Fruit fly (Drosophila melanogaster): ENCODE results near the gene CG2246.
A peak's percentile ranks its signal among the peaks of the same experiment; 100 is the strongest.

Gene CG2246

dm6 chr3R:30643240-30643639 is 42.0 kb upstream of the CG2246 start (continued):
- TF ChIP-seq CG7556 (GFP tag; optimal IDR thresholded peaks at IDR 0.05) (peak; percentile 8), ttk (GFP tag; IDR thresholded peaks at IDR 0.05) (0 out of 2 replicates have a peak, but pooled peaks have one; percentile 34), CG2678 (tag; optimal IDR thresholded peaks at IDR 0.05) (no peak), D19A (tag; optimal IDR thresholded peaks at IDR 0.05) (no peak), Lpt (GFP tag; optimal IDR thresholded peaks at IDR 0.05) (no peak), tgo (GFP tag; IDR thresholded peaks at IDR 0.05) (peak; percentile 34; the same call in 2 of the 3 replicates), CG31224 (GFP tag; IDR thresholded peaks at IDR 0.05) (0 out of 2 replicates have a peak, but pooled peaks have one; percentile 7), peb (GFP tag; IDR thresholded peaks at IDR 0.05) (no peak), Ravus (GFP tag; IDR thresholded peaks at IDR 0.05) (no peak), toy (GFP tag; IDR thresholded peaks at IDR 0.05) (no peak), chn (GFP tag; optimal IDR thresholded peaks at IDR 0.05) (peak; percentile 7), nmo (GFP tag; optimal IDR thresholded peaks at IDR 0.05) (peak; percentile 18), CG18764 (GFP tag; optimal IDR thresholded peaks at IDR 0.05) (no peak), CG33213 (GFP tag; optimal IDR thresholded peaks at IDR 0.05) (no peak), nerfin-2 (GFP tag; IDR thresholded peaks at IDR 0.05; ENCODE audit: partially characterized antibody) (no peak), YL-1 (GFP tag; optimal IDR thresholded peaks at IDR 0.05) (no peak), CG12391 (tag; optimal IDR thresholded peaks at IDR 0.05) (peak; percentile 35), CG12236 (GFP tag; optimal IDR thresholded peaks at IDR 0.05) (no peak), Atf-2 (GFP tag; optimal IDR thresholded peaks at IDR 0.05) (no peak), CG4282 (GFP tag; optimal IDR thresholded peaks at IDR 0.05) (no peak), CG11247 (GFP tag; IDR thresholded peaks at IDR 0.05) (no peak), chif (GFP tag; optimal IDR thresholded peaks at IDR 0.05) (peak in 1 of 2 experiments; percentile 3), sisA (GFP tag; IDR thresholded peaks at IDR 0.05) (peak; percentile 23; the same call in 1 of the 2 replicates), CG2202 (tag; optimal IDR thresholded peaks at IDR 0.05) (no peak), Lhr (GFP tag; optimal IDR thresholded peaks at IDR 0.05) (no peak), prd (optimal IDR thresholded peaks at IDR 0.05) (no peak), prd (GFP tag; IDR thresholded peaks at IDR 0.05) (peak; percentile 68), CG3065 (GFP tag; optimal IDR thresholded peaks at IDR 0.05) (no peak), jigr1 (GFP tag; IDR thresholded peaks at IDR 0.05) (no peak), CG14014 (GFP tag; IDR thresholded peaks at IDR 0.05) (0 out of 2 replicates have a peak, but pooled peaks have one; percentile 14), luna (GFP tag; optimal IDR thresholded peaks at IDR 0.05) (no peak), CG8281 (tag; optimal IDR thresholded peaks at IDR 0.05) (no peak), CG15269 (tag; optimal IDR thresholded peaks at IDR 0.05) (no peak), CG3726 (GFP tag; IDR thresholded peaks at IDR 0.05) (0 out of 3 replicates have a peak, but pooled peaks have one; percentile 59), CG4820 (GFP tag; optimal IDR thresholded peaks at IDR 0.05) (peak; percentile 14), Taf1 (GFP tag; IDR thresholded peaks at IDR 0.05) (no peak), Atf6 (GFP tag; IDR thresholded peaks at IDR 0.05) (no peak), row (GFP tag; IDR thresholded peaks at IDR 0.05) (peak; percentile 47; the same call in 2 of the 3 replicates), Dfd (GFP tag; optimal IDR thresholded peaks at IDR 0.05) (no peak), CG10654 (GFP tag; optimal IDR thresholded peaks at IDR 0.05) (no peak), tup (GFP tag; optimal IDR thresholded peaks at IDR 0.05) (no peak), CG12071 (GFP tag; optimal IDR thresholded peaks at IDR 0.05) (no peak), CG9727 (GFP tag; optimal IDR thresholded peaks at IDR 0.05) (peak; percentile 23), zfh1 (GFP tag; IDR thresholded peaks at IDR 0.05) (0 out of 3 replicates have a peak, but pooled peaks have one; percentile 20), pnt (GFP tag; optimal IDR thresholded peaks at IDR 0.05) (no peak), Hr51 (GFP tag; optimal IDR thresholded peaks at IDR 0.05) (peak in 1 of 2 experiments; percentile 11), Meics (GFP tag; optimal IDR thresholded peaks at IDR 0.05) (no peak), CG14667 (GFP tag; IDR thresholded peaks at IDR 0.05) (peak; percentile 36; the same call in 1 of the 2 replicates), ro (GFP tag; IDR thresholded peaks at IDR 0.05) (no peak), ham (GFP tag; IDR thresholded peaks at IDR 0.05) (no peak), bigmax (GFP tag; optimal IDR thresholded peaks at IDR 0.05) (no peak), CG15696 (tag; optimal IDR thresholded peaks at IDR 0.05) (peak; percentile 31)

Measured in whole organism, embryonic.